Fruit fly (Drosophila melanogaster) whole organism, pupa: ENCODE data around the gene mRpL47.

Experiments
- CG10348 ChIP-seq: fragments of 200-800 bp; sonication (Bioruptor generic); IDR thresholded peaks from 2 replicates; pipeline ENCODE4 v1.3.6; 2022; ENCODE audit warnings: missing biosample characterization, missing genetic modification characterization
- CG12605 ChIP-seq: fragments of 200-800 bp; sonication (Bioruptor generic); IDR thresholded peaks from 2 replicates; pipeline ENCODE4 v1.3.6; 2022; ENCODE audit warnings: missing biosample characterization, missing genetic modification characterization
- CG13204 ChIP-seq: fragments of 200-800 bp; sonication (Bioruptor generic); optimal IDR thresholded peaks from 2 replicates; lab custom pipeline; 2018; ENCODE audit warnings: missing biosample characterization, mild to moderate bottlenecking, missing genetic modification characterization, moderate library complexity
- CG14655 ChIP-seq: fragments of 200-800 bp; sonication (Bioruptor generic); optimal IDR thresholded peaks from 3 replicates; lab custom pipeline; 2017; ENCODE audit warnings: mild to moderate bottlenecking, missing biosample characterization, missing genetic modification reagents, missing genetic modification characterization
- CG15710 ChIP-seq: fragments of 200-800 bp; sonication (Bioruptor generic); optimal IDR thresholded peaks from 2 replicates; lab custom pipeline; 2018; ENCODE audit warnings: missing biosample characterization, mild to moderate bottlenecking, missing genetic modification characterization, moderate library complexity
- CG17806 ChIP-seq: fragments of 200-800 bp; sonication (Bioruptor generic); optimal IDR thresholded peaks from 2 replicates; lab custom pipeline; 2018; ENCODE audit warnings: missing biosample characterization, mild to moderate bottlenecking, missing genetic modification characterization, moderate library complexity
- CG32121 ChIP-seq: fragments of 200-800 bp; sonication (Bioruptor generic); IDR thresholded peaks from 2 replicates; pipeline ENCODE4 v1.3.6; 2022; ENCODE audit warnings: missing biosample characterization, missing genetic modification characterization
- CG34367 ChIP-seq: fragments of 200-800 bp; sonication (Bioruptor generic); optimal IDR thresholded peaks from 2 replicates; lab custom pipeline; 2018; ENCODE audit warnings: missing biosample characterization, mild to moderate bottlenecking, missing genetic modification characterization
- CG4496 ChIP-seq: fragments of 200-800 bp; sonication (Bioruptor generic); IDR thresholded peaks from 3 replicates; pipeline ENCODE4 v1.3.6; 2022; ENCODE audit warnings: missing biosample characterization, missing genetic modification characterization
- CG8159 ChIP-seq: fragments of 200-800 bp; sonication (Bioruptor generic); optimal IDR thresholded peaks from 3 replicates; lab custom pipeline; 2018; ENCODE audit warnings: missing biosample characterization, mild to moderate bottlenecking, missing genetic modification characterization, moderate library complexity
- CG8301 ChIP-seq: fragments of 200-800 bp; sonication (Bioruptor generic); optimal IDR thresholded peaks from 2 replicates; lab custom pipeline; 2018; ENCODE audit warnings: missing biosample characterization, mild to moderate bottlenecking, missing genetic modification characterization
- CG9948 ChIP-seq: fragments of 200-800 bp; sonication (Bioruptor generic); optimal IDR thresholded peaks from 2 replicates; lab custom pipeline; 2018; ENCODE audit warnings: missing biosample characterization, mild to moderate bottlenecking, missing genetic modification characterization, moderate library complexity
- D1 ChIP-seq: fragments of 200-800 bp; sonication (Bioruptor generic); optimal IDR thresholded peaks from 2 replicates; lab custom pipeline; 2018; ENCODE audit warnings: missing biosample characterization, mild to moderate bottlenecking, missing genetic modification characterization, moderate library complexity
- EcR ChIP-seq: fragments of 200-800 bp; sonication (Bioruptor generic); optimal IDR thresholded peaks from 3 replicates; lab custom pipeline; 2019; ENCODE audit warnings: missing biosample characterization, missing genetic modification characterization, mild to moderate bottlenecking, moderate library complexity, missing genetic modification reagents
- Ets98B ChIP-seq: fragments of 200-800 bp; sonication (Bioruptor generic); IDR thresholded peaks from 2 replicates; pipeline ENCODE4 v1.3.6; 2022; ENCODE audit warnings: missing biosample characterization, missing genetic modification characterization
- Pif1A ChIP-seq: fragments of 200-800 bp; sonication (Bioruptor generic); optimal IDR thresholded peaks from 3 replicates; lab custom pipeline; 2016; ENCODE audit warnings: missing biosample characterization, missing genetic modification characterization
- Pif1B ChIP-seq: fragments of 200-800 bp; sonication (Bioruptor generic); optimal IDR thresholded peaks from 3 replicates; lab custom pipeline; 2016; ENCODE audit warnings: missing biosample characterization, missing genetic modification characterization
- Snoo ChIP-seq: fragments of 200-800 bp; sonication (Bioruptor generic); optimal IDR thresholded peaks from 3 replicates; lab custom pipeline; 2017; ENCODE audit warnings: missing biosample characterization, mild to moderate bottlenecking, missing genetic modification characterization, inconsistent platforms
- fd96Ca ChIP-seq: fragments of 200-800 bp; sonication (Bioruptor generic); IDR thresholded peaks from 3 replicates; pipeline ENCODE4 v1.3.6; 2022; ENCODE audit warnings: missing biosample characterization, missing genetic modification characterization
- gl ChIP-seq: fragments of 200-800 bp; sonication (Bioruptor generic); optimal IDR thresholded peaks from 2 replicates; lab custom pipeline; 2018; ENCODE audit warnings: missing biosample characterization, mild to moderate bottlenecking, missing genetic modification characterization
- rn ChIP-seq: fragments of 200-800 bp; sonication (Bioruptor generic); IDR thresholded peaks from 2 replicates; pipeline ENCODE4 v1.3.6; 2022; ENCODE audit warnings: missing biosample characterization, missing genetic modification characterization

mRpL47 gene

dm6 chr3R:9516400-9516852 lies 718 bp upstream of the mRpL47 start:
- TF ChIP-seq Snoo (tag; lab: Kevin White, UChicago) = no peak
- TF ChIP-seq CG9948 (tag; lab: Kevin White, UChicago) = no peak
- TF ChIP-seq CG17806 (tag; lab: Kevin White, UChicago) = no peak
- no peak for TF ChIP-seq CG15710
- no peak for TF ChIP-seq Pif1B (GFP tag; lab: Kevin White, UChicago)
- no peak for TF ChIP-seq fd96Ca (GFP tag; lab: Robert Waterston, UW)
- TF ChIP-seq gl = no peak
- TF ChIP-seq CG12605 (GFP tag; lab: Robert Waterston, UW) = no peak
- TF ChIP-seq CG13204 (GFP tag; lab: Kevin White, UChicago) = no peak
- no peak for TF ChIP-seq CG10348 (GFP tag; lab: Robert Waterston, UW)
- TF ChIP-seq CG8159 = no peak

dm6 chr3R:9513052-9513420 lies 2.7 kb downstream of the mRpL47 start, which contains the start of the genes Ras85D and Rlb1:
Gene Ras85D, minus strand, starts transcription at chr3R:9513067.
Gene Rlb1, plus strand, starts transcription at chr3R:9513327.
- no peak for TF ChIP-seq EcR
- TF ChIP-seq CG9948 (tag; lab: Kevin White, UChicago) = peak; percentile 9
- TF ChIP-seq Snoo (tag; lab: Kevin White, UChicago) = peak; percentile 23
- peak; percentile 33 for TF ChIP-seq CG8159
- no peak for TF ChIP-seq CG10348 (GFP tag; lab: Robert Waterston, UW)
- TF ChIP-seq CG17806 (tag; lab: Kevin White, UChicago) = peak; percentile 19
- peak; percentile 34 for TF ChIP-seq CG15710

dm6 chr3R:9512193-9513051 lies 3.3 kb downstream of the mRpL47 start:
- TF ChIP-seq CG14655 (GFP tag; lab: Kevin White, UChicago) (no peak), CG32121 (GFP tag; lab: Robert Waterston, UW) (no peak), EcR (peak; percentile 79), CG8301 (no peak), CG17806 (tag; lab: Kevin White, UChicago) (no peak), Pif1B (GFP tag; lab: Kevin White, UChicago) (no peak), CG9948 (tag; lab: Kevin White, UChicago) (no peak)

- TF ChIP-seq gl (no peak), D1 (tag; lab: Kevin White, UChicago) (no peak), Ets98B (GFP tag; lab: Robert Waterston, UW) (no peak), CG12605 (GFP tag; lab: Robert Waterston, UW) (no peak), CG17806 (tag; lab: Kevin White, UChicago) (no peak), Pif1B (GFP tag; lab: Kevin White, UChicago) (no peak), CG32121 (GFP tag; lab: Robert Waterston, UW) (no peak), CG8159 (no peak), Pif1A (no peak), CG10348 (GFP tag; lab: Robert Waterston, UW) (no peak), Snoo (tag; lab: Kevin White, UChicago) (no peak), CG15710 (no peak), CG9948 (tag; lab: Kevin White, UChicago) (no peak), EcR (no peak), CG4496 (GFP tag; lab: Robert Waterston, UW) (no peak), fd96Ca (GFP tag; lab: Robert Waterston, UW) (no peak)
- TF ChIP-seq, all 21 proteins: peak for 0
These were observed 5.6 kb downstream of the mRpL47 start, which contains the start of gene rump for dm6 chr3R:9510070-9510518. Gene rump, minus strand, starts transcription at chr3R:9510324.

- TF ChIP-seq CG8301 (no peak), CG13204 (GFP tag; lab: Kevin White, UChicago) (no peak), fd96Ca (GFP tag; lab: Robert Waterston, UW) (no peak), CG15710 (no peak), Ets98B (GFP tag; lab: Robert Waterston, UW) (no peak)
- TF ChIP-seq, all 21 proteins: peak for 0
These were observed 11.4 kb downstream of the mRpL47 start, which contains the start of gene CG8149 for dm6 chr3R:9504355-9504754. Gene CG8149, plus strand, starts transcription at chr3R:9504656.

dm6 chr3R:9503329-9504088 lies 12.2 kb downstream of the mRpL47 start:
- TF ChIP-seq CG14655 (GFP tag; lab: Kevin White, UChicago) = no peak
- TF ChIP-seq CG4496 (GFP tag; lab: Robert Waterston, UW) = 0 out of 3 replicates have a peak, but pooled peaks have one; percentile 8
- peak; percentile 35 for TF ChIP-seq EcR

- TF ChIP-seq EcR = peak; percentile 65
- TF ChIP-seq Pif1B (GFP tag; lab: Kevin White, UChicago) = peak; percentile 27
- TF ChIP-seq CG34367 (tag; lab: Kevin White, UChicago) = peak; percentile 2
- TF ChIP-seq D1 (tag; lab: Kevin White, UChicago) = no peak
- TF ChIP-seq CG4496 (GFP tag; lab: Robert Waterston, UW) = peak; percentile 69
- TF ChIP-seq gl = no peak
- peak; percentile 73; the same call in 1 of the 2 replicates for TF ChIP-seq Ets98B (GFP tag; lab: Robert Waterston, UW)
- peak; percentile 44 for TF ChIP-seq CG32121 (GFP tag; lab: Robert Waterston, UW)
- no peak for TF ChIP-seq rn (GFP tag; lab: Robert Waterston, UW)
- TF ChIP-seq CG15710 = peak; percentile 2
- peak; percentile 83 for TF ChIP-seq CG12605 (GFP tag; lab: Robert Waterston, UW)
These were observed 13.3 kb downstream of the mRpL47 start, which contains the start of gene RhoL for dm6 chr3R:9502416-9502763. Gene RhoL, minus strand, starts transcription at chr3R:9502581.
